Worm (Caenorhabditis elegans) whole organism, young adult: ENCODE results near the gene acer-1.
"Not testable (repeated sequence)": the region's sequence is repeated elsewhere in the genome, so short reads cannot be mapped to it uniquely, and the experiment has no call there.

Experiments used
- B0019.2 ChIP-seq: fragments of 200-800 bp; sonication (Bioruptor generic); conservative IDR thresholded peaks from 2 replicates; pipeline ENCODE4 v1.3.6; 2022; ENCODE audit warnings: missing genetic modification reagents, missing genetic modification characterization, missing compliant biosample characterization
- F10E7.11 ChIP-seq: sonication (generic microtip); optimal IDR thresholded peaks from 2 replicates; lab custom pipeline; 2017; ENCODE audit warnings: mild to moderate bottlenecking, missing genetic modification characterization, moderate library complexity, missing compliant biosample characterization
- F49E8.2 ChIP-seq: sonication (generic microtip); optimal IDR thresholded peaks from 3 replicates; lab custom pipeline; 2017; ENCODE audit warnings: missing genetic modification characterization, mild to moderate bottlenecking, missing compliant biosample characterization, antibody characterized with exemption, moderate library complexity; ENCODE audit not compliant: insufficient read depth
- aptf-3 ChIP-seq: fragments of 200-800 bp; sonication (Bioruptor generic); IDR thresholded peaks from 2 replicates; pipeline ENCODE4 v1.3.6; 2022; ENCODE audit warnings: missing genetic modification characterization, missing compliant biosample characterization
- atf-7 ChIP-seq: sonication (generic microtip); optimal IDR thresholded peaks from 2 replicates; lab custom pipeline; 2017; ENCODE audit warnings: mild to moderate bottlenecking, missing genetic modification characterization, missing compliant biosample characterization
- attf-5 ChIP-seq: fragments of 200-800 bp; sonication (Bioruptor generic); optimal IDR thresholded peaks from 2 replicates; lab custom pipeline; 2018; ENCODE audit warnings: mild to moderate bottlenecking, missing genetic modification characterization, missing compliant biosample characterization
- cebp-2 ChIP-seq: fragments of 200-800 bp; sonication (Bioruptor generic); IDR thresholded peaks from 2 replicates; pipeline ENCODE4 v1.3.6; 2022; ENCODE audit warnings: missing genetic modification characterization, missing compliant biosample characterization
- ceh-79 ChIP-seq: sonication (generic microtip); optimal IDR thresholded peaks from 2 replicates; lab custom pipeline; 2017; ENCODE audit warnings: mild to moderate bottlenecking, missing genetic modification characterization, missing compliant biosample characterization
- die-1 ChIP-seq: sonication (generic microtip); optimal IDR thresholded peaks from 2 replicates; lab custom pipeline; 2016; ENCODE audit warnings: missing genotype, mild to moderate bottlenecking, missing genetic modification characterization, missing compliant biosample characterization
- dox-1 ChIP-seq: fragments of 200-800 bp; sonication (Bioruptor generic); IDR thresholded peaks from 2 replicates; pipeline ENCODE4 v1.3.6; 2022; ENCODE audit warnings: missing genetic modification reagents, missing genetic modification characterization, missing compliant biosample characterization
- dpl-1 ChIP-seq: fragments of 150-350 bp; optimal IDR thresholded peaks from 2 replicates; lab custom pipeline; 2014; ENCODE audit warnings: missing biosample characterization, missing genetic modification reagents, missing genetic modification characterization
- egl-18 ChIP-seq: fragments of 200-800 bp; sonication (Bioruptor generic); IDR thresholded peaks from 2 replicates; pipeline ENCODE4 v1.3.6; 2022; ENCODE audit warnings: missing genetic modification reagents, missing genetic modification characterization, missing compliant biosample characterization
- him-1 ChIP-seq: sonication (generic microtip); optimal IDR thresholded peaks from 2 replicates; lab custom pipeline; 2016; ENCODE audit warnings: missing genotype, missing genetic modification reagents, missing genetic modification characterization, missing compliant biosample characterization
- hlh-26 ChIP-seq: fragments of 200-800 bp; sonication (Bioruptor generic); conservative IDR thresholded peaks from 2 replicates; pipeline ENCODE4 v1.3.6; 2022; ENCODE audit warnings: missing genetic modification reagents, missing genetic modification characterization, missing compliant biosample characterization
- hmg-1.2 ChIP-seq: fragments of 200-800 bp; sonication (Bioruptor generic); IDR thresholded peaks from 2 replicates; pipeline ENCODE4 v1.3.6; 2022; ENCODE audit warnings: missing genetic modification reagents, missing genetic modification characterization, missing compliant biosample characterization
- hrde-1 ChIP-seq: sonication (generic microtip); optimal IDR thresholded peaks from 2 replicates; lab custom pipeline; 2016; ENCODE audit warnings: missing genetic modification characterization, mild to moderate bottlenecking, missing compliant biosample characterization, moderate library complexity, missing genotype, missing genetic modification reagents, borderline replicate concordance
- hsf-1 ChIP-seq: fragments of 200-800 bp; sonication (Bioruptor generic); IDR thresholded peaks from 2 replicates; pipeline ENCODE4 v1.3.6; 2022; ENCODE audit warnings: missing genetic modification reagents, missing genetic modification characterization, missing compliant biosample characterization
- lag-1 ChIP-seq: fragments of 200-800 bp; sonication (Bioruptor generic); IDR thresholded peaks from 2 replicates; pipeline ENCODE4 v1.3.6; 2022; ENCODE audit warnings: missing genetic modification reagents, missing genetic modification characterization, missing compliant biosample characterization
- lin-40 ChIP-seq: sonication (generic microtip); optimal IDR thresholded peaks from 2 replicates; lab custom pipeline; 2016; ENCODE audit warnings: missing genetic modification characterization, mild to moderate bottlenecking, missing compliant biosample characterization, missing genotype, missing genetic modification reagents
- lin-54 ChIP-seq: fragments of 200-800 bp; sonication (Bioruptor generic); optimal IDR thresholded peaks from 2 replicates; lab custom pipeline; 2018; ENCODE audit warnings: mild to moderate bottlenecking, missing genetic modification characterization, missing compliant biosample characterization
- lir-1 ChIP-seq: fragments of 200-800 bp; sonication (Bioruptor generic); conservative IDR thresholded peaks from 2 replicates; pipeline ENCODE4 v1.3.6; 2022; ENCODE audit warnings: missing genetic modification reagents, missing genetic modification characterization, missing compliant biosample characterization
- madf-6 ChIP-seq: fragments of 200-800 bp; sonication (Bioruptor generic); IDR thresholded peaks from 2 replicates; pipeline ENCODE4 v1.3.6; 2022; ENCODE audit warnings: missing genetic modification reagents, missing genetic modification characterization, missing compliant biosample characterization
- nhr-179 ChIP-seq: sonication (generic microtip); optimal IDR thresholded peaks from 2 replicates; lab custom pipeline; 2016; ENCODE audit warnings: mild to moderate bottlenecking, missing genetic modification characterization, missing compliant biosample characterization
- nhr-27 ChIP-seq: fragments of 200-800 bp; sonication (Bioruptor generic); optimal IDR thresholded peaks from 2 replicates; lab custom pipeline; 2018; ENCODE audit warnings: mild to moderate bottlenecking, missing genetic modification characterization, moderate library complexity, missing compliant biosample characterization
- rec-8 ChIP-seq, 2 experiments: sonication (generic microtip); optimal IDR thresholded peaks; 2 replicates each; lab custom pipeline; 2016; ENCODE audit warnings: mild to moderate bottlenecking in 2 of 2, missing genetic modification characterization in 2 of 2, missing genetic modification reagents in 2 of 2, missing genotype in 2 of 2, missing biosample characterization in 1 of 2, missing compliant biosample characterization in 1 of 2, moderate library complexity in 1 of 2
- somi-1 ChIP-seq: fragments of 200-800 bp; sonication (Bioruptor generic); optimal IDR thresholded peaks from 2 replicates; lab custom pipeline; 2018; ENCODE audit warnings: mild to moderate bottlenecking, missing genetic modification characterization, missing compliant biosample characterization
- tlf-1 ChIP-seq: fragments of 200-800 bp; sonication (Bioruptor generic); optimal IDR thresholded peaks from 2 replicates; lab custom pipeline; 2018; ENCODE audit warnings: mild to moderate bottlenecking, missing genetic modification characterization, missing compliant biosample characterization
- zim-3 ChIP-seq: sonication (generic microtip); optimal IDR thresholded peaks from 2 replicates; lab custom pipeline; 2017; ENCODE audit warnings: mild to moderate bottlenecking, missing genetic modification characterization, moderate library complexity, missing compliant biosample characterization
- ztf-28 ChIP-seq: fragments of 200-800 bp; sonication (Bioruptor generic); IDR thresholded peaks from 2 replicates; pipeline ENCODE4 v1.3.6; 2022; ENCODE audit warnings: missing genetic modification reagents, missing genetic modification characterization, missing compliant biosample characterization

Gene acer-1

DNA sequence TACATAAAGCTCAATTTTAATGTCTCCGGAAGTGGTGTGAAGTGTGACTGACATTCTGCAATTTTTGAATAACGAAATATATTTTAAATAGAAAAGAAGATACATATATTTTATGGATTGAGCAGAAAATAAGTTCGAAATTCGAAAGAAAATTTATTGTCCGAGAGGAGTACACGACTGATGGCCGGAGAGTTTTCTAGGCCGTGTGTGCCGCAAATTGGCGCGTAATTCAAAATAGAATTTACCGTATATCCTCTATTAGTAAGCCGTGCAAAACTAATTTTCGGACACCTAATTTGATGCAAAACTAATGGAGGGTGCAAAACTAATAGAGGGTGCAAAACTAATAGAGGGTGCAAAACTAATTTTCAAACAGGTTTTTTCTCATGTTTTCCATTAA is 23.1 kb upstream of the acer-1 start, which contains the start of gene cyn-10 (continued):
- TF ChIP-seq him-1 (tag; lab: Kevin White, UChicago): peak; percentile 73
- TF ChIP-seq lir-1 (GFP tag; lab: Robert Waterston, UW): peak; percentile 83
- peak; percentile 53 for TF ChIP-seq lin-40
- no peak for TF ChIP-seq tlf-1 (GFP tag; lab: Kevin White, UChicago)
- TF ChIP-seq atf-7 (tag; lab: Kevin White, UChicago): peak; percentile 21
- TF ChIP-seq egl-18 (GFP tag; lab: Robert Waterston, UW): 0 out of 2 replicates have a peak, but pooled peaks have one; percentile 54
- peak; percentile 68; the same call in 1 of the 2 replicates for TF ChIP-seq B0019.2 (GFP tag; lab: Robert Waterston, UW)
- peak; percentile 68 for TF ChIP-seq dpl-1 (GFP tag; lab: Kevin White, UChicago)
- TF ChIP-seq ceh-79 (tag; lab: Kevin White, UChicago): no peak
- no peak for TF ChIP-seq nhr-27 (tag; lab: Kevin White, UChicago)

- TF ChIP-seq him-1 (tag; lab: Kevin White, UChicago) (no peak), somi-1 (GFP tag; lab: Kevin White, UChicago) (peak; percentile 46)
Measured at ce11 chrII:6909568-6910122, 19.4 kb upstream of the acer-1 start, which contains the start of gene asm-1. asm-1 (plus strand) TSS chrII:6910072.

DNA sequence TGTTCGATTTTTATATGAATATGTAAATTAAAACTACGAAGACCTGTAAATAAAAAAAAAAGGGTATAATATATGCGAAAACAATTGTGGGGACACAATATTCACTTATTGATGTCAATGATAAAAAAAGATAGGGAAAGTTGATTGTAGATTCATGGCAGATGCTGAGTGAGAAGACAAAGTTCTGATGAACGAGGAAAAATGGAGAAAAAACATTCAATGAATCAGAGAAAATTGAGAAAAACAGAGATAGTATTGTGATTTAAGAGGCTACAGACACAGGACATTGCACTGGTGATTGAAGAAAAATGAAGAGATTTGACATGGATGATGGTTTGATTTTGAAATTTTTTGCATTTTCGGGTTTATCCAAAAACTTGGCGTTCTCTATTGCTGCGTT is 18.5 kb upstream of the acer-1 start:
- TF ChIP-seq nhr-179 (tag; lab: Kevin White, UChicago) (no peak), F10E7.11 (tag; lab: Kevin White, UChicago) (no peak), hmg-1.2 (GFP tag; lab: Robert Waterston, UW) (peak; percentile 42; the same call in 1 of the 2 replicates), dox-1 (GFP tag; lab: Robert Waterston, UW) (no peak), rec-8 (tag; optimal IDR thresholded peaks at IDR 0.05; lab: Kevin White, UChicago) (no peak)

DNA sequence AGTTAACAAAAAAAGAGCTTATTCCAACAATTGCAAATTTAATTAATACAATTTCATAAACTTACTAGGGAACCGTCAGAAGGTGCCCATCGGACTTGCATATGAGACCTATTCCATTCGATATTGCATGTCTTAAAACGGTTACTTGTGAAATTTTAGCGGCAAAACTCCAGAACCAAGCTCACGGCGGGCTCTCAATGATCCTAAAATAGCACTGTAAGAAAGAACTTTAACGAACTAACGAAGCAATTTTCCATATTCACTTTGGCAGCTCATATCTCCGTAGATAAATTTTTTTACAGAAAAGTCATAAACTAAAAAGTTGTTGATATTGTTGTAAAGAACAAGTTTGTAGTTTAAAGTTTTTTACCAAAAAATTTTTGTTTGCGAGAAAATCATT is 17.5 kb upstream of the acer-1 start, which contains the start of gene B0252.3:
Gene B0252.3, minus strand, starts transcription at position 101 of the 400 bp plus-strand sequence.
- not testable (repeated sequence) for TF ChIP-seq die-1; lin-54; somi-1 (GFP tag; lab: Kevin White, UChicago)

DNA sequence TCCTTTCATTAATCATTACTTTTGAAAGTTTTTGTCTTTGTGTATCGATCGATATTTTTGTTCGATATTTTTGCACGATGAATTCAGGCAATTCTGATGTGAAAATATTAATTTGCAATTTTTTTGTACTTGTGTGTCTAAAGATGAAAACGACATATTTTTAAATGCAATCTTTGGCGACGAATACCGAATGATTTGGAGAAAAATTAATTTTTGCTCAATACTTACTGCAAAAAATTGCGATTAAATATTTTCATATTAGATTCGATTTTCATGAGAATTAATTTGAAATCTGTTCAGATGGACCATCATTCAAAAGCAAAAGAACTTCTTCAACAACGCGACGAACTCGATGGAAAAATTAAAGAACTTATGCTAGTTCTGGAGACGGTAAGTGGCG is 11.6 kb upstream of the acer-1 start, which contains the start of gene psmd-9:
Gene psmd-9, plus strand, starts transcription at position 301 of the 400 bp plus-strand sequence.
- TF ChIP-seq hlh-26 (GFP tag; lab: Robert Waterston, UW): no peak
- no peak for TF ChIP-seq ceh-79 (tag; lab: Kevin White, UChicago)
- no peak for TF ChIP-seq cebp-2 (GFP tag; lab: Robert Waterston, UW)
- TF ChIP-seq aptf-3 (GFP tag; lab: Robert Waterston, UW): no peak
- TF ChIP-seq F49E8.2 (tag; lab: Kevin White, UChicago): no peak
- no peak for TF ChIP-seq hrde-1 (tag; lab: Kevin White, UChicago)
- TF ChIP-seq tlf-1 (GFP tag; lab: Kevin White, UChicago): no peak
- TF ChIP-seq madf-6 (GFP tag; lab: Robert Waterston, UW): no peak
- no peak for TF ChIP-seq attf-5
- TF ChIP-seq hsf-1 (GFP tag; lab: Robert Waterston, UW): no peak

ce11 chrII:6900708-6901107 is 10.5 kb upstream of the acer-1 start:
- no peak for TF ChIP-seq hlh-26 (GFP tag; lab: Robert Waterston, UW)
- TF ChIP-seq dpl-1 (GFP tag; lab: Kevin White, UChicago): no peak
- TF ChIP-seq zim-3 (tag; lab: Kevin White, UChicago): no peak
- no peak for TF ChIP-seq ztf-28 (GFP tag; lab: Robert Waterston, UW)
- TF ChIP-seq lag-1 (GFP tag; lab: Robert Waterston, UW): no peak
- TF ChIP-seq, all 124 proteins: peak for 0
